Fruit fly (Drosophila melanogaster) whole organism, embryonic: ENCODE data around the gene Sec23.

Experiments
- Atf6 ChIP-seq: fragments of 200-800 bp; sonication (Bioruptor generic); IDR thresholded peaks from 2 replicates; pipeline ENCODE4 v1.3.6; 2022; ENCODE audit warnings: missing biosample characterization, missing genetic modification characterization
- B-H1 ChIP-seq: fragments of 200-800 bp; sonication (Bioruptor generic); IDR thresholded peaks from 3 replicates; pipeline ENCODE4 v1.3.6; 2022; ENCODE audit warnings: missing biosample characterization, missing genetic modification characterization
- Bteb2 ChIP-seq: fragments of 200-800 bp; sonication (Bioruptor generic); optimal IDR thresholded peaks from 2 replicates; lab custom pipeline; 2016; ENCODE audit warnings: missing biosample characterization, missing genetic modification characterization
- CG10147 ChIP-seq: fragments of 200-800 bp; sonication (Bioruptor generic); optimal IDR thresholded peaks from 2 replicates; lab custom pipeline; 2019; ENCODE audit warnings: missing biosample characterization, mild to moderate bottlenecking, missing genetic modification characterization, moderate library complexity
- CG11696 ChIP-seq: fragments of 200-800 bp; sonication (Bioruptor generic); IDR thresholded peaks from 2 replicates; pipeline ENCODE4 v1.3.6; 2022; ENCODE audit warnings: missing biosample characterization, missing genetic modification characterization
- CG13123 ChIP-seq: fragments of 200-800 bp; sonication (Bioruptor generic); optimal IDR thresholded peaks from 2 replicates; lab custom pipeline; 2016; ENCODE audit warnings: missing biosample characterization, missing genetic modification characterization
- CG13424 ChIP-seq: fragments of 200-800 bp; sonication (Bioruptor generic); optimal IDR thresholded peaks from 2 replicates; lab custom pipeline; 2019; ENCODE audit warnings: missing biosample characterization, mild to moderate bottlenecking, missing genetic modification characterization, moderate library complexity
- CG13775 ChIP-seq: fragments of 200-800 bp; sonication (Bioruptor generic); optimal IDR thresholded peaks from 3 replicates; lab custom pipeline; 2017; ENCODE audit warnings: missing biosample characterization, mild to moderate bottlenecking, missing genetic modification characterization
- CG13894 ChIP-seq: fragments of 200-800 bp; sonication (Bioruptor generic); optimal IDR thresholded peaks from 3 replicates; lab custom pipeline; 2018; ENCODE audit warnings: missing biosample characterization, mild to moderate bottlenecking, missing genetic modification characterization, moderate library complexity
- CG1529 ChIP-seq: fragments of 200-800 bp; sonication (Bioruptor generic); optimal IDR thresholded peaks from 3 replicates; lab custom pipeline; 2018; ENCODE audit warnings: missing biosample characterization, missing genetic modification characterization
- CG1602 ChIP-seq: fragments of 200-800 bp; sonication (Bioruptor generic); optimal IDR thresholded peaks from 3 replicates; lab custom pipeline; 2016; ENCODE audit warnings: missing biosample characterization, missing genetic modification characterization
- CG16815 ChIP-seq: fragments of 200-800 bp; sonication (Bioruptor generic); optimal IDR thresholded peaks from 3 replicates; lab custom pipeline; 2017; ENCODE audit warnings: missing biosample characterization, mild to moderate bottlenecking, missing genetic modification characterization
- CG17912 ChIP-seq: fragments of 200-800 bp; sonication (Bioruptor generic); optimal IDR thresholded peaks from 2 replicates; lab custom pipeline; 2018; ENCODE audit warnings: missing biosample characterization, mild to moderate bottlenecking, missing genetic modification characterization
- CG2712 ChIP-seq: fragments of 200-800 bp; optimal IDR thresholded peaks from 3 replicates; lab custom pipeline; 2019; ENCODE audit warnings: missing biosample characterization, mild to moderate bottlenecking, missing genetic modification characterization, moderate library complexity
- CG31224 ChIP-seq: fragments of 200-800 bp; sonication (Bioruptor generic); IDR thresholded peaks from 2 replicates; pipeline ENCODE4 v1.3.6; 2022; ENCODE audit warnings: missing biosample characterization, missing genetic modification characterization
- CG32532 ChIP-seq: fragments of 200-800 bp; sonication (Bioruptor generic); IDR thresholded peaks from 2 replicates; pipeline ENCODE4 v1.3.6; 2022; ENCODE audit warnings: missing biosample characterization, missing genetic modification characterization
- CG32767 ChIP-seq: fragments of 200-800 bp; sonication (Bioruptor generic); IDR thresholded peaks from 2 replicates; pipeline ENCODE4 v1.3.6; 2022; ENCODE audit warnings: missing biosample characterization, missing genetic modification characterization
- CG32772 ChIP-seq: fragments of 200-800 bp; sonication (Bioruptor generic); IDR thresholded peaks from 2 replicates; pipeline ENCODE4 v1.3.6; 2022; ENCODE audit warnings: missing biosample characterization, missing genetic modification characterization
- CG3407 ChIP-seq: fragments of 200-800 bp; sonication (Bioruptor generic); optimal IDR thresholded peaks from 2 replicates; lab custom pipeline; 2018; ENCODE audit warnings: missing biosample characterization, mild to moderate bottlenecking, missing genetic modification characterization
- CG34224 ChIP-seq: fragments of 200-800 bp; sonication (Bioruptor generic); IDR thresholded peaks from 3 replicates; pipeline ENCODE4 v1.3.6; 2022; ENCODE audit warnings: missing biosample characterization, missing genetic modification characterization; ENCODE audit not compliant: partially characterized antibody
- CG34376 ChIP-seq: fragments of 200-800 bp; sonication (Bioruptor generic); optimal IDR thresholded peaks from 2 replicates; lab custom pipeline; 2018; ENCODE audit warnings: missing biosample characterization, mild to moderate bottlenecking, missing genetic modification characterization
- CG5953 ChIP-seq: fragments of 200-800 bp; sonication (Bioruptor generic); IDR thresholded peaks from 2 replicates; pipeline ENCODE4 v1.3.6; 2022; ENCODE audit warnings: missing biosample characterization, missing genetic modification characterization
- CG7839 ChIP-seq: fragments of 200-800 bp; sonication (Bioruptor generic); optimal IDR thresholded peaks from 3 replicates; lab custom pipeline; 2018; ENCODE audit warnings: missing biosample characterization, mild to moderate bottlenecking, missing genetic modification characterization, moderate library complexity
- D ChIP-seq, 2 experiments: fragments of 200-800 bp in 1 of 2; fragments of >200 bp in 1 of 2; sonication (Bioruptor generic) in 1 of 2; optimal IDR thresholded peaks; 2 replicates in 1 of 2; 3 replicates in 1 of 2; lab custom pipeline; 2017; ENCODE audit warnings: mild to moderate bottlenecking in 1 of 2, missing biosample characterization in 1 of 2, missing genetic modification characterization in 1 of 2, missing genetic modification reagents in 1 of 2
- Dp ChIP-seq: fragments of 200-800 bp; sonication (Bioruptor generic); optimal IDR thresholded peaks from 2 replicates; lab custom pipeline; 2018; ENCODE audit warnings: missing biosample characterization, mild to moderate bottlenecking, missing genetic modification characterization, moderate library complexity
- Dref ChIP-seq: fragments of 200-800 bp; sonication (Bioruptor generic); IDR thresholded peaks from 2 replicates; pipeline ENCODE4 v1.3.6; 2022; ENCODE audit warnings: missing biosample characterization, missing genetic modification characterization
- E2f2 ChIP-seq: fragments of 200-800 bp; sonication (Bioruptor generic); IDR thresholded peaks from 2 replicates; pipeline ENCODE4 v1.3.6; 2022; ENCODE audit warnings: missing biosample characterization, missing genetic modification characterization
- Ptx1 ChIP-seq: fragments of 200-800 bp; sonication (Bioruptor generic); IDR thresholded peaks from 2 replicates; pipeline ENCODE4 v1.3.6; 2022; ENCODE audit warnings: missing biosample characterization, missing genetic modification characterization
- Sry-β ChIP-seq: fragments of 200-800 bp; sonication (Bioruptor generic); optimal IDR thresholded peaks from 2 replicates; lab custom pipeline; 2018; ENCODE audit warnings: missing biosample characterization, mild to moderate bottlenecking, missing genetic modification characterization, moderate library complexity
- chm ChIP-seq: fragments of 200-800 bp; sonication (Bioruptor generic); IDR thresholded peaks from 2 replicates; pipeline ENCODE4 v1.3.6; 2022; ENCODE audit warnings: missing biosample characterization, missing genetic modification characterization
- chn ChIP-seq: fragments of 200-800 bp; sonication (Bioruptor generic); optimal IDR thresholded peaks from 2 replicates; lab custom pipeline; 2016; ENCODE audit warnings: missing biosample characterization, missing genetic modification characterization
- crp ChIP-seq, 2 experiments: fragments of 200-800 bp; sonication (Bioruptor generic); optimal IDR thresholded peaks; 2 replicates in 1 of 2; 3 replicates in 1 of 2; lab custom pipeline; 2017; ENCODE audit warnings: missing biosample characterization in 2 of 2, missing genetic modification characterization in 2 of 2, mild to moderate bottlenecking in 1 of 2, moderate library complexity in 1 of 2
- cwo ChIP-seq: fragments of 200-800 bp; sonication (Bioruptor generic); optimal IDR thresholded peaks from 3 replicates; lab custom pipeline; 2017; ENCODE audit warnings: missing biosample characterization, missing genetic modification characterization, mild to moderate bottlenecking, moderate library complexity, missing genetic modification reagents
- dati ChIP-seq: fragments of 200-800 bp; sonication (Bioruptor generic); IDR thresholded peaks from 2 replicates; pipeline ENCODE4 v1.3.6; 2022; ENCODE audit warnings: missing biosample characterization, missing genetic modification characterization
- dimm ChIP-seq: fragments of 200-800 bp; sonication (Bioruptor generic); IDR thresholded peaks from 2 replicates; pipeline ENCODE4 v1.3.6; 2022; ENCODE audit warnings: missing biosample characterization, missing genetic modification characterization
- disco-r ChIP-seq: fragments of 200-800 bp; sonication (Bioruptor generic); optimal IDR thresholded peaks from 2 replicates; lab custom pipeline; 2016; ENCODE audit warnings: missing biosample characterization, missing genetic modification characterization
- emc ChIP-seq: fragments of 200-800 bp; sonication (Bioruptor generic); optimal IDR thresholded peaks from 2 replicates; lab custom pipeline; 2016; ENCODE audit warnings: missing biosample characterization, missing genetic modification characterization
- grau ChIP-seq: fragments of 200-800 bp; optimal IDR thresholded peaks from 3 replicates; lab custom pipeline; 2019; ENCODE audit warnings: missing biosample characterization, mild to moderate bottlenecking, missing genetic modification characterization, moderate library complexity
- grn ChIP-seq: fragments of 200-800 bp; sonication (Bioruptor generic); optimal IDR thresholded peaks from 3 replicates; lab custom pipeline; 2017; ENCODE audit warnings: missing biosample characterization, missing genetic modification characterization
- gsb ChIP-seq: fragments of 200-800 bp; sonication (Bioruptor generic); IDR thresholded peaks from 2 replicates; pipeline ENCODE4 v1.3.6; 2022; ENCODE audit warnings: missing biosample characterization, missing genetic modification characterization
- onecut ChIP-seq: fragments of 200-800 bp; sonication (Bioruptor generic); IDR thresholded peaks from 2 replicates; pipeline ENCODE4 v1.3.6; 2022; ENCODE audit warnings: missing biosample characterization, missing genetic modification characterization
- pfk ChIP-seq: fragments of 200-800 bp; sonication (Bioruptor generic); optimal IDR thresholded peaks from 2 replicates; lab custom pipeline; 2018; ENCODE audit warnings: missing biosample characterization, mild to moderate bottlenecking, missing genetic modification characterization, moderate library complexity
- sens ChIP-seq: fragments of 200-800 bp; sonication (Bioruptor generic); peaks from one replicate; lab custom pipeline; 2016; ENCODE audit warnings: missing biosample characterization, missing genetic modification characterization
- seq ChIP-seq: fragments of 200-800 bp; sonication (Bioruptor generic); IDR thresholded peaks from 2 replicates; pipeline ENCODE4 v1.3.6; 2022; ENCODE audit warnings: missing biosample characterization, missing genetic modification characterization
- sqz ChIP-seq: fragments of 200-800 bp; sonication (Bioruptor generic); optimal IDR thresholded peaks from 3 replicates; lab custom pipeline; 2018; ENCODE audit warnings: missing biosample characterization, mild to moderate bottlenecking, missing genetic modification characterization
- unpg ChIP-seq: fragments of 200-800 bp; sonication (Bioruptor generic); optimal IDR thresholded peaks from 3 replicates; lab custom pipeline; 2018; ENCODE audit warnings: missing biosample characterization, mild to moderate bottlenecking, missing genetic modification characterization, moderate library complexity
- vfl ChIP-seq: fragments of 200-800 bp; sonication (Bioruptor generic); optimal IDR thresholded peaks from 2 replicates; lab custom pipeline; 2016; ENCODE audit warnings: missing biosample characterization, missing genetic modification characterization
- vnd ChIP-seq: fragments of 200-800 bp; sonication (Bioruptor generic); IDR thresholded peaks from 3 replicates; pipeline ENCODE4 v1.3.6; 2022; ENCODE audit warnings: missing biosample characterization, missing genetic modification characterization; ENCODE audit not compliant: partially characterized antibody
- yki ChIP-seq: fragments of >200 bp; optimal IDR thresholded peaks from 3 replicates; lab custom pipeline; 2018
- z ChIP-seq: fragments of 200-800 bp; sonication (Bioruptor generic); IDR thresholded peaks from 3 replicates; pipeline ENCODE4 v1.3.6; 2022; ENCODE audit warnings: missing biosample characterization, missing genetic modification characterization

Sec23 gene

dm6 chr3R:5620387-5620956, 28.4 kb upstream of the Sec23 start (continued):
- TF ChIP-seq CG32532 (GFP tag; lab: Robert Waterston, UW) (peak; percentile 60; the same call in 1 of the 2 replicates), Sry-β (GFP tag; lab: Kevin White, UChicago) (no peak), CG5953 (GFP tag; lab: Robert Waterston, UW) (peak; percentile 59; the same call in 1 of the 2 replicates), CG34376 (GFP tag; lab: Kevin White, UChicago) (no peak), CG11696 (GFP tag; lab: Robert Waterston, UW) (no peak), seq (no peak), CG31224 (GFP tag; lab: Robert Waterston, UW) (no peak), CG34224 (GFP tag; lab: Robert Waterston, UW) (no peak), sens (GFP tag; lab: Kevin White, UChicago) (peak; percentile 93), cwo (peak; percentile 28), sqz (GFP tag; lab: Kevin White, UChicago) (peak; percentile 42), CG10147 (GFP tag; lab: Kevin White, UChicago) (peak; percentile 65), crp (GFP tag; optimal IDR thresholded peaks at IDR 0.05; lab: Kevin White, UChicago) (peak in 1 of 2 experiments; percentile 20), unpg (peak; percentile 35), disco-r (GFP tag; lab: Kevin White, UChicago) (no peak), CG13424 (tag; lab: Kevin White, UChicago) (peak; percentile 60), CG13894 (tag; lab: Kevin White, UChicago) (no peak), pfk (GFP tag; lab: Kevin White, UChicago) (no peak), Dref (GFP tag; lab: Robert Waterston, UW) (no peak), Ptx1 (GFP tag; lab: Robert Waterston, UW) (peak; percentile 71), grn (GFP tag; lab: Kevin White, UChicago) (peak; percentile 95), CG2712 (tag; lab: Kevin White, UChicago) (peak; percentile 71), Atf6 (peak; percentile 57; the same call in 1 of the 2 replicates), onecut (GFP tag; lab: Robert Waterston, UW) (peak; percentile 39), CG32767 (no peak), CG1602 (GFP tag; lab: Kevin White, UChicago) (peak; percentile 48), gsb (GFP tag; lab: Robert Waterston, UW) (0 out of 2 replicates have a peak, but pooled peaks have one; percentile 9), CG13775 (GFP tag; lab: Kevin White, UChicago) (peak; percentile 68), CG7839 (peak; percentile 72), CG32772 (GFP tag; lab: Robert Waterston, UW) (peak; percentile 32; the same call in 1 of the 2 replicates), vfl (GFP tag; lab: Kevin White, UChicago) (peak; percentile 44), Dp (GFP tag; lab: Kevin White, UChicago) (no peak), D (optimal IDR thresholded peaks at IDR 0.05; lab: Kevin White, UChicago) (no peak), D (GFP tag; optimal IDR thresholded peaks at IDR 0.05; lab: Kevin White, UChicago) (peak; percentile 71), chm (GFP tag; lab: Robert Waterston, UW) (peak; percentile 62; the same call in 1 of the 2 replicates), dimm (GFP tag; lab: Robert Waterston, UW) (peak; percentile 68), E2f2 (GFP tag; lab: Robert Waterston, UW) (0 out of 2 replicates have a peak, but pooled peaks have one; percentile 23), emc (GFP tag; lab: Kevin White, UChicago) (peak; percentile 24), Bteb2 (GFP tag; lab: Kevin White, UChicago) (no peak), CG1529 (peak; percentile 42), z (no peak), B-H1 (GFP tag; lab: Robert Waterston, UW) (peak; percentile 33; the same call in 2 of the 3 replicates), vnd (GFP tag; lab: Robert Waterston, UW) (no peak), chn (GFP tag; lab: Kevin White, UChicago) (peak; percentile 43), CG16815 (peak; percentile 44), CG3407 (GFP tag; lab: Kevin White, UChicago) (peak; percentile 38), dati (GFP tag; lab: Robert Waterston, UW) (no peak), CG17912 (GFP tag; lab: Kevin White, UChicago) (no peak), grau (tag; lab: Kevin White, UChicago) (peak; percentile 54), yki (lab: Kevin White, UChicago) (no peak), CG13123 (peak; percentile 2)
